Fruit fly (Drosophila melanogaster) whole organism, prepupa: ENCODE measurements around the gene NijB.

Source experiments
- Blimp-1 ChIP-seq: fragments of 200-800 bp; sonication (Bioruptor generic); optimal IDR thresholded peaks from 3 replicates; lab custom pipeline; 2017; ENCODE audit warnings: missing biosample characterization, missing genetic modification characterization, mild to moderate bottlenecking, moderate library complexity, missing genetic modification reagents
- CG10631 ChIP-seq: fragments of 200-800 bp; sonication (Bioruptor generic); optimal IDR thresholded peaks from 2 replicates; lab custom pipeline; 2016; ENCODE audit warnings: missing biosample characterization, missing genetic modification characterization
- CG10669 ChIP-seq: fragments of 200-800 bp; sonication (Bioruptor generic); optimal IDR thresholded peaks from 3 replicates; lab custom pipeline; 2018; ENCODE audit warnings: missing biosample characterization, mild to moderate bottlenecking, missing genetic modification characterization, moderate library complexity
- CG11762 ChIP-seq: fragments of 200-800 bp; sonication (Bioruptor generic); optimal IDR thresholded peaks from 3 replicates; lab custom pipeline; 2016; ENCODE audit warnings: missing biosample characterization, missing genetic modification characterization; ENCODE audit not compliant: insufficient read depth
- CG15336 ChIP-seq: fragments of 200-800 bp; sonication (Bioruptor generic); IDR thresholded peaks from 2 replicates; pipeline ENCODE4 v1.3.6; 2022; ENCODE audit warnings: missing biosample characterization, missing genetic modification characterization
- CG1621 ChIP-seq: fragments of 200-800 bp; sonication (Bioruptor generic); optimal IDR thresholded peaks from 3 replicates; lab custom pipeline; 2018; ENCODE audit warnings: missing biosample characterization, mild to moderate bottlenecking, missing genetic modification characterization
- CG16779 ChIP-seq: fragments of 200-800 bp; sonication (Bioruptor generic); optimal IDR thresholded peaks from 3 replicates; lab custom pipeline; 2017; ENCODE audit warnings: missing biosample characterization, mild to moderate bottlenecking, missing genetic modification characterization
- CG32006 ChIP-seq: fragments of 200-800 bp; sonication (Bioruptor generic); optimal IDR thresholded peaks from 3 replicates; lab custom pipeline; 2017; ENCODE audit warnings: missing biosample characterization, mild to moderate bottlenecking, missing genetic modification characterization
- CG34406 ChIP-seq: fragments of 200-800 bp; sonication (Bioruptor generic); optimal IDR thresholded peaks from 3 replicates; lab custom pipeline; 2016; ENCODE audit warnings: missing biosample characterization, missing genetic modification characterization
- CG3919 ChIP-seq: fragments of 200-800 bp; sonication (Bioruptor generic); optimal IDR thresholded peaks from 3 replicates; lab custom pipeline; 2016; ENCODE audit warnings: missing biosample characterization, missing genetic modification characterization
- CG4318 ChIP-seq: fragments of 200-800 bp; sonication (Bioruptor generic); optimal IDR thresholded peaks from 3 replicates; lab custom pipeline; 2017; ENCODE audit warnings: missing biosample characterization, mild to moderate bottlenecking, missing genetic modification characterization
- CG6163 ChIP-seq: fragments of 200-800 bp; sonication (Bioruptor generic); IDR thresholded peaks from 3 replicates; pipeline ENCODE4 v1.3.6; 2022; ENCODE audit warnings: missing biosample characterization, missing genetic modification characterization
- CG6276 ChIP-seq: fragments of 200-800 bp; sonication (Bioruptor generic); optimal IDR thresholded peaks from 2 replicates; lab custom pipeline; 2017; ENCODE audit warnings: missing biosample characterization, mild to moderate bottlenecking, missing genetic modification characterization
- CG6792 ChIP-seq: fragments of 200-800 bp; sonication (Bioruptor generic); optimal IDR thresholded peaks from 3 replicates; lab custom pipeline; 2016; ENCODE audit warnings: missing biosample characterization, missing genetic modification characterization
- CG6808 ChIP-seq: fragments of 200-800 bp; sonication (Bioruptor generic); optimal IDR thresholded peaks from 3 replicates; lab custom pipeline; 2017; ENCODE audit warnings: missing biosample characterization, missing genetic modification characterization, mild to moderate bottlenecking, moderate library complexity, missing genetic modification reagents
- CG6854 ChIP-seq: fragments of 200-800 bp; sonication (Bioruptor generic); optimal IDR thresholded peaks from 2 replicates; lab custom pipeline; 2017; ENCODE audit warnings: missing biosample characterization, mild to moderate bottlenecking, missing genetic modification characterization
- CG8119 ChIP-seq: fragments of 200-800 bp; sonication (Bioruptor generic); IDR thresholded peaks from 3 replicates; pipeline ENCODE4 v1.3.6; 2022; ENCODE audit warnings: missing biosample characterization, missing genetic modification characterization
- CG8319 ChIP-seq: fragments of 200-800 bp; sonication (Bioruptor generic); optimal IDR thresholded peaks from 3 replicates; lab custom pipeline; 2016; ENCODE audit warnings: missing biosample characterization, missing genetic modification characterization
- CG9139 ChIP-seq: fragments of 200-800 bp; sonication (Bioruptor generic); optimal IDR thresholded peaks from 3 replicates; lab custom pipeline; 2017; ENCODE audit warnings: missing biosample characterization, mild to moderate bottlenecking, missing genetic modification characterization
- Eip75B ChIP-seq: fragments of 200-800 bp; sonication (Bioruptor generic); optimal IDR thresholded peaks from 3 replicates; lab custom pipeline; 2016; ENCODE audit warnings: missing biosample characterization, missing genetic modification characterization
- Eip78C ChIP-seq: fragments of 200-800 bp; sonication (Bioruptor generic); peaks from one replicate; lab custom pipeline; 2016; ENCODE audit warnings: missing biosample characterization, missing genetic modification characterization
- Gug ChIP-seq: fragments of 200-800 bp; sonication (Bioruptor generic); IDR thresholded peaks from 2 replicates; pipeline ENCODE4 v1.3.6; 2022; ENCODE audit warnings: missing biosample characterization, missing genetic modification characterization
- OdsH ChIP-seq: fragments of 200-800 bp; sonication (Bioruptor generic); optimal IDR thresholded peaks from 3 replicates; lab custom pipeline; 2016; ENCODE audit warnings: missing biosample characterization, missing genetic modification characterization
- Smox ChIP-seq: fragments of 200-800 bp; sonication (Bioruptor generic); optimal IDR thresholded peaks from 3 replicates; lab custom pipeline; 2016; ENCODE audit warnings: missing biosample characterization, missing genetic modification characterization
- Sox14 ChIP-seq: fragments of 200-800 bp; sonication (Bioruptor generic); optimal IDR thresholded peaks from 3 replicates; lab custom pipeline; 2016; ENCODE audit warnings: missing biosample characterization, missing genetic modification characterization
- Sox15 ChIP-seq: fragments of 200-800 bp; sonication (Bioruptor generic); optimal IDR thresholded peaks from 3 replicates; lab custom pipeline; 2016; ENCODE audit warnings: missing biosample characterization, missing genetic modification characterization
- achi ChIP-seq: fragments of 200-800 bp; sonication (Bioruptor generic); optimal IDR thresholded peaks from 3 replicates; lab custom pipeline; 2016; ENCODE audit warnings: missing biosample characterization, missing genetic modification characterization
- acj6 ChIP-seq: fragments of 200-800 bp; sonication (Bioruptor generic); optimal IDR thresholded peaks from 3 replicates; lab custom pipeline; 2016; ENCODE audit warnings: missing biosample characterization, missing genetic modification characterization
- cyc ChIP-seq: fragments of 200-800 bp; sonication (Bioruptor generic); optimal IDR thresholded peaks from 3 replicates; lab custom pipeline; 2016; ENCODE audit warnings: missing biosample characterization, missing genetic modification characterization
- dsx ChIP-seq: fragments of 200-800 bp; optimal IDR thresholded peaks from 3 replicates; lab custom pipeline; 2019; ENCODE audit warnings: missing biosample characterization, mild to moderate bottlenecking, missing genetic modification characterization, moderate library complexity; ENCODE audit not compliant: poor library complexity, severe bottlenecking
- eg ChIP-seq: fragments of 200-800 bp; sonication (Bioruptor generic); IDR thresholded peaks from 3 replicates; pipeline ENCODE4 v1.3.6; 2022; ENCODE audit warnings: missing biosample characterization, missing genetic modification characterization
- esn ChIP-seq: fragments of 200-800 bp; sonication (Bioruptor generic); optimal IDR thresholded peaks from 2 replicates; lab custom pipeline; 2016; ENCODE audit warnings: missing biosample characterization, mild to moderate bottlenecking, missing genetic modification characterization, moderate library complexity
- fd59A ChIP-seq: fragments of 200-800 bp; sonication (Bioruptor generic); optimal IDR thresholded peaks from 2 replicates; lab custom pipeline; 2017; ENCODE audit warnings: missing biosample characterization, mild to moderate bottlenecking, missing genetic modification characterization, missing genetic modification reagents
- fkh ChIP-seq: fragments of 200-800 bp; sonication (Bioruptor generic); optimal IDR thresholded peaks from 3 replicates; lab custom pipeline; 2017; ENCODE audit warnings: missing biosample characterization, mild to moderate bottlenecking, missing genetic modification characterization, moderate library complexity
- lz ChIP-seq: fragments of 200-800 bp; sonication (Bioruptor generic); optimal IDR thresholded peaks from 3 replicates; lab custom pipeline; 2016; ENCODE audit warnings: missing biosample characterization, missing genetic modification characterization
- net ChIP-seq: fragments of 200-800 bp; sonication (Bioruptor generic); optimal IDR thresholded peaks from 3 replicates; lab custom pipeline; 2016; ENCODE audit warnings: missing biosample characterization, missing genetic modification characterization
- pdm3 ChIP-seq: fragments of 200-800 bp; sonication (Bioruptor generic); optimal IDR thresholded peaks from 3 replicates; lab custom pipeline; 2016; ENCODE audit warnings: missing biosample characterization, missing genetic modification characterization
- salr ChIP-seq, 2 experiments: fragments of 200-800 bp; sonication (Bioruptor generic); optimal IDR thresholded peaks; 3 replicates each; lab custom pipeline; 2016 to 2018; ENCODE audit warnings: missing biosample characterization in 2 of 2, missing genetic modification characterization in 2 of 2, mild to moderate bottlenecking in 1 of 2
- spab ChIP-seq: fragments of 200-800 bp; sonication (Bioruptor generic); optimal IDR thresholded peaks from 2 replicates; lab custom pipeline; 2017; ENCODE audit warnings: missing biosample characterization, mild to moderate bottlenecking, missing genetic modification characterization, missing genetic modification reagents
- ss ChIP-seq, 2 experiments: fragments of 200-800 bp; sonication (Bioruptor generic); optimal IDR thresholded peaks; 2 replicates in 1 of 2; 3 replicates in 1 of 2; lab custom pipeline; 2017 to 2018; ENCODE audit warnings: mild to moderate bottlenecking in 2 of 2, missing biosample characterization in 2 of 2, missing genetic modification characterization in 2 of 2, moderate library complexity in 1 of 2
- svp ChIP-seq: fragments of 200-800 bp; sonication (Bioruptor generic); peaks from one replicate; lab custom pipeline; 2016; ENCODE audit warnings: missing biosample characterization, missing genetic modification characterization
- topi ChIP-seq: fragments of 200-800 bp; sonication (Bioruptor generic); optimal IDR thresholded peaks from 3 replicates; lab custom pipeline; 2016; ENCODE audit warnings: missing biosample characterization, missing genetic modification characterization
- vri ChIP-seq: fragments of 200-800 bp; sonication (Bioruptor generic); optimal IDR thresholded peaks from 3 replicates; lab custom pipeline; 2016; ENCODE audit warnings: missing biosample characterization, mild to moderate bottlenecking, missing genetic modification characterization

Gene NijB

dm6 chr3L:18890283-18891175 is 1.7 kb upstream of the NijB start, which contains the start of gene CG3961 (continued):
- TF ChIP-seq achi (peak; percentile 98), Smox (peak; percentile 98), CG6276 (GFP tag; lab: Kevin White, UChicago) (peak; percentile 98), CG3919 (GFP tag; lab: Kevin White, UChicago) (peak; percentile 99), Eip78C (GFP tag; lab: Kevin White, UChicago) (peak; percentile 100), lz (GFP tag; lab: Kevin White, UChicago) (peak; percentile 98), CG10669 (GFP tag; lab: Kevin White, UChicago) (peak; percentile 98), CG34406 (GFP tag; lab: Kevin White, UChicago) (peak; percentile 99), pdm3 (GFP tag; lab: Kevin White, UChicago) (peak; percentile 98), CG15336 (GFP tag; lab: Robert Waterston, UW) (peak; percentile 98), net (peak; percentile 99), fd59A (GFP tag; lab: Kevin White, UChicago) (peak; percentile 99), CG4318 (peak; percentile 98), CG6854 (GFP tag; lab: Kevin White, UChicago) (peak; percentile 94), esn (GFP tag; lab: Kevin White, UChicago) (peak; percentile 99), Blimp-1 (peak; percentile 96), dsx (GFP tag; lab: Kevin White, UChicago) (peak; percentile 98)

dm6 chr3L:18895079-18895478 is 2.9 kb downstream of the NijB start:
- TF ChIP-seq CG15336 (GFP tag; lab: Robert Waterston, UW) (peak; percentile 44; the same call in 1 of the 2 replicates), CG4318 (no peak), CG6163 (GFP tag; lab: Robert Waterston, UW) (peak; percentile 79; the same call in 1 of the 3 replicates), fkh (GFP tag; lab: Kevin White, UChicago) (peak; percentile 24), eg (peak; percentile 59; the same call in 1 of the 3 replicates), CG8119 (peak; percentile 24; the same call in 1 of the 3 replicates), Blimp-1 (no peak), CG11762 (GFP tag; lab: Kevin White, UChicago) (no peak), Eip78C (GFP tag; lab: Kevin White, UChicago) (no peak), CG6276 (GFP tag; lab: Kevin White, UChicago) (peak; percentile 67), spab (GFP tag; lab: Kevin White, UChicago) (peak; percentile 25)

- TF ChIP-seq OdsH (GFP tag; lab: Kevin White, UChicago) (no peak), lz (GFP tag; lab: Kevin White, UChicago) (no peak), cyc (GFP tag; lab: Kevin White, UChicago) (no peak), CG10631 (no peak), Sox15 (GFP tag; lab: Kevin White, UChicago) (no peak), CG6808 (peak; percentile 10), salr (GFP tag; optimal IDR thresholded peaks at IDR 0.05; lab: Kevin White, UChicago) (no peak), Blimp-1 (no peak), CG6854 (GFP tag; lab: Kevin White, UChicago) (peak; percentile 15), CG1621 (peak; percentile 47), Sox14 (GFP tag; lab: Kevin White, UChicago) (no peak), CG32006 (GFP tag; lab: Kevin White, UChicago) (no peak), svp (GFP tag; lab: Kevin White, UChicago) (peak; percentile 88), CG8319 (no peak), CG6792 (no peak), ss (GFP tag; optimal IDR thresholded peaks at IDR 0.05; lab: Kevin White, UChicago) (peak; percentile 40 to 56), CG16779 (tag; lab: Kevin White, UChicago) (no peak), CG10669 (GFP tag; lab: Kevin White, UChicago) (no peak), CG11762 (GFP tag; lab: Kevin White, UChicago) (no peak), CG4318 (no peak), CG9139 (GFP tag; lab: Kevin White, UChicago) (no peak), Gug (GFP tag; lab: Robert Waterston, UW) (no peak), Eip75B (GFP tag; lab: Kevin White, UChicago) (no peak), vri (GFP tag; lab: Kevin White, UChicago) (peak; percentile 27), eg (no peak), dsx (GFP tag; lab: Kevin White, UChicago) (no peak), acj6 (no peak), CG8119 (no peak), topi (GFP tag; lab: Kevin White, UChicago) (no peak), fkh (GFP tag; lab: Kevin White, UChicago) (no peak), Smox (no peak)
These were observed 4.2 kb downstream of the NijB start for dm6 chr3L:18896297-18896863.
